Comparison of ENCODE assay signal across 2 fruit fly cellular contexts in genomic region chr3L:12185336-12185735, dm6.
A peak's percentile ranks its signal among the peaks of the same experiment; 100 is the strongest.
TF ChIP-seq lines count a peak whose summit lies in the region.

No protein-coding gene starts in this region.

TF ChIP-seq in whole organism, prepupa, 60 proteins besides CTCF, POLR2A, EP300 and RAD21:
- peak; percentile 71 for TF ChIP-seq svp (GFP tag; lab: Kevin White, UChicago)
- no peak for TF ChIP-seq CG16779 (tag; optimal IDR thresholded peaks at IDR 0.05; lab: Kevin White, UChicago)
TF ChIP-seq in whole organism, prepupa: peak in this region for 1.

TF ChIP-seq in whole organism, wandering third instar larva, 38 proteins besides CTCF, POLR2A, EP300 and RAD21:
- no peak for TF ChIP-seq Rel (GFP tag; optimal IDR thresholded peaks at IDR 0.05; lab: Kevin White, UChicago)
- peak; percentile 52 for TF ChIP-seq Rel (tag; optimal IDR thresholded peaks at IDR 0.05; lab: Kevin White, UChicago)
- no peak for TF ChIP-seq Myc (optimal IDR thresholded peaks at IDR 0.05; lab: Kevin White, UChicago)
